Fruit fly (Drosophila melanogaster) whole organism, prepupa: Measurements from ENCODE around the gene CG42815.

Experiments used
- Blimp-1 ChIP-seq: fragments of 200-800 bp; sonication (Bioruptor generic); optimal IDR thresholded peaks from 3 replicates; lab custom pipeline; 2017; ENCODE audit warnings: missing biosample characterization, missing genetic modification characterization, mild to moderate bottlenecking, moderate library complexity, missing genetic modification reagents
- CG10631 ChIP-seq: fragments of 200-800 bp; sonication (Bioruptor generic); optimal IDR thresholded peaks from 2 replicates; lab custom pipeline; 2016; ENCODE audit warnings: missing biosample characterization, missing genetic modification characterization
- CG10669 ChIP-seq: fragments of 200-800 bp; sonication (Bioruptor generic); optimal IDR thresholded peaks from 3 replicates; lab custom pipeline; 2018; ENCODE audit warnings: missing biosample characterization, mild to moderate bottlenecking, missing genetic modification characterization, moderate library complexity
- CG11294 ChIP-seq: fragments of 200-800 bp; sonication (Bioruptor generic); IDR thresholded peaks from 2 replicates; pipeline ENCODE4 v1.3.6; 2022; ENCODE audit warnings: missing biosample characterization, missing genetic modification characterization
- CG11762 ChIP-seq: fragments of 200-800 bp; sonication (Bioruptor generic); optimal IDR thresholded peaks from 3 replicates; lab custom pipeline; 2016; ENCODE audit warnings: missing biosample characterization, missing genetic modification characterization; ENCODE audit not compliant: insufficient read depth
- CG11902 ChIP-seq: fragments of 200-800 bp; sonication (Bioruptor generic); optimal IDR thresholded peaks from 3 replicates; lab custom pipeline; 2016; ENCODE audit warnings: missing biosample characterization, missing genetic modification characterization
- CG15336 ChIP-seq: fragments of 200-800 bp; sonication (Bioruptor generic); IDR thresholded peaks from 2 replicates; pipeline ENCODE4 v1.3.6; 2022; ENCODE audit warnings: missing biosample characterization, missing genetic modification characterization
- CG1621 ChIP-seq: fragments of 200-800 bp; sonication (Bioruptor generic); optimal IDR thresholded peaks from 3 replicates; lab custom pipeline; 2018; ENCODE audit warnings: missing biosample characterization, mild to moderate bottlenecking, missing genetic modification characterization
- CG16779 ChIP-seq: fragments of 200-800 bp; sonication (Bioruptor generic); optimal IDR thresholded peaks from 3 replicates; lab custom pipeline; 2017; ENCODE audit warnings: missing biosample characterization, mild to moderate bottlenecking, missing genetic modification characterization
- CG3032 ChIP-seq: fragments of 200-800 bp; optimal IDR thresholded peaks from 2 replicates; lab custom pipeline; 2019; ENCODE audit warnings: missing biosample characterization, mild to moderate bottlenecking, missing genetic modification characterization, moderate library complexity
- CG31627 ChIP-seq: fragments of 200-800 bp; sonication (Bioruptor generic); optimal IDR thresholded peaks from 3 replicates; lab custom pipeline; 2016; ENCODE audit warnings: missing biosample characterization, missing genetic modification characterization
- CG32006 ChIP-seq: fragments of 200-800 bp; sonication (Bioruptor generic); optimal IDR thresholded peaks from 3 replicates; lab custom pipeline; 2017; ENCODE audit warnings: missing biosample characterization, mild to moderate bottlenecking, missing genetic modification characterization
- CG34406 ChIP-seq: fragments of 200-800 bp; sonication (Bioruptor generic); optimal IDR thresholded peaks from 3 replicates; lab custom pipeline; 2016; ENCODE audit warnings: missing biosample characterization, missing genetic modification characterization
- CG3919 ChIP-seq: fragments of 200-800 bp; sonication (Bioruptor generic); optimal IDR thresholded peaks from 3 replicates; lab custom pipeline; 2016; ENCODE audit warnings: missing biosample characterization, missing genetic modification characterization
- CG4318 ChIP-seq: fragments of 200-800 bp; sonication (Bioruptor generic); optimal IDR thresholded peaks from 3 replicates; lab custom pipeline; 2017; ENCODE audit warnings: missing biosample characterization, mild to moderate bottlenecking, missing genetic modification characterization
- CG6276 ChIP-seq: fragments of 200-800 bp; sonication (Bioruptor generic); optimal IDR thresholded peaks from 2 replicates; lab custom pipeline; 2017; ENCODE audit warnings: missing biosample characterization, mild to moderate bottlenecking, missing genetic modification characterization
- CG6792 ChIP-seq: fragments of 200-800 bp; sonication (Bioruptor generic); optimal IDR thresholded peaks from 3 replicates; lab custom pipeline; 2016; ENCODE audit warnings: missing biosample characterization, missing genetic modification characterization
- CG6808 ChIP-seq: fragments of 200-800 bp; sonication (Bioruptor generic); optimal IDR thresholded peaks from 3 replicates; lab custom pipeline; 2017; ENCODE audit warnings: missing biosample characterization, missing genetic modification characterization, mild to moderate bottlenecking, moderate library complexity, missing genetic modification reagents
- CG6854 ChIP-seq: fragments of 200-800 bp; sonication (Bioruptor generic); optimal IDR thresholded peaks from 2 replicates; lab custom pipeline; 2017; ENCODE audit warnings: missing biosample characterization, mild to moderate bottlenecking, missing genetic modification characterization
- CG7368 ChIP-seq: fragments of 200-800 bp; sonication (Bioruptor generic); optimal IDR thresholded peaks from 3 replicates; lab custom pipeline; 2016; ENCODE audit warnings: missing biosample characterization, missing genetic modification characterization
- CG8119 ChIP-seq: fragments of 200-800 bp; sonication (Bioruptor generic); IDR thresholded peaks from 3 replicates; pipeline ENCODE4 v1.3.6; 2022; ENCODE audit warnings: missing biosample characterization, missing genetic modification characterization
- CG8319 ChIP-seq: fragments of 200-800 bp; sonication (Bioruptor generic); optimal IDR thresholded peaks from 3 replicates; lab custom pipeline; 2016; ENCODE audit warnings: missing biosample characterization, missing genetic modification characterization
- Eip75B ChIP-seq: fragments of 200-800 bp; sonication (Bioruptor generic); optimal IDR thresholded peaks from 3 replicates; lab custom pipeline; 2016; ENCODE audit warnings: missing biosample characterization, missing genetic modification characterization
- Eip78C ChIP-seq: fragments of 200-800 bp; sonication (Bioruptor generic); peaks from one replicate; lab custom pipeline; 2016; ENCODE audit warnings: missing biosample characterization, missing genetic modification characterization
- Eip93F ChIP-seq: fragments of 200-800 bp; sonication (Bioruptor generic); optimal IDR thresholded peaks from 2 replicates; lab custom pipeline; 2016; ENCODE audit warnings: missing biosample characterization, mild to moderate bottlenecking, missing genetic modification characterization
- Ets96B ChIP-seq: fragments of 200-800 bp; optimal IDR thresholded peaks from 2 replicates; lab custom pipeline; 2019; ENCODE audit warnings: missing biosample characterization, mild to moderate bottlenecking, missing genetic modification characterization, moderate library complexity
- Gug ChIP-seq: fragments of 200-800 bp; sonication (Bioruptor generic); IDR thresholded peaks from 2 replicates; pipeline ENCODE4 v1.3.6; 2022; ENCODE audit warnings: missing biosample characterization, missing genetic modification characterization
- Hr4 ChIP-seq: fragments of 200-800 bp; sonication (Bioruptor generic); optimal IDR thresholded peaks from 3 replicates; lab custom pipeline; 2016; ENCODE audit warnings: missing biosample characterization, missing genetic modification characterization
- Lpt ChIP-seq: fragments of 200-800 bp; sonication (Bioruptor generic); optimal IDR thresholded peaks from 3 replicates; lab custom pipeline; 2016; ENCODE audit warnings: missing biosample characterization, missing genetic modification characterization
- Met ChIP-seq: fragments of 200-800 bp; sonication (Bioruptor generic); optimal IDR thresholded peaks from 3 replicates; lab custom pipeline; 2016; ENCODE audit warnings: missing biosample characterization, missing genetic modification characterization
- Sox102F ChIP-seq: fragments of 200-800 bp; sonication (Bioruptor generic); optimal IDR thresholded peaks from 2 replicates; lab custom pipeline; 2016; ENCODE audit warnings: missing biosample characterization, mild to moderate bottlenecking, missing genetic modification characterization
- Sox14 ChIP-seq: fragments of 200-800 bp; sonication (Bioruptor generic); optimal IDR thresholded peaks from 3 replicates; lab custom pipeline; 2016; ENCODE audit warnings: missing biosample characterization, missing genetic modification characterization
- Sox15 ChIP-seq: fragments of 200-800 bp; sonication (Bioruptor generic); optimal IDR thresholded peaks from 3 replicates; lab custom pipeline; 2016; ENCODE audit warnings: missing biosample characterization, missing genetic modification characterization
- achi ChIP-seq: fragments of 200-800 bp; sonication (Bioruptor generic); optimal IDR thresholded peaks from 3 replicates; lab custom pipeline; 2016; ENCODE audit warnings: missing biosample characterization, missing genetic modification characterization
- dac ChIP-seq: fragments of 200-800 bp; sonication (Bioruptor generic); optimal IDR thresholded peaks from 2 replicates; lab custom pipeline; 2017; ENCODE audit warnings: missing biosample characterization, mild to moderate bottlenecking, missing genetic modification characterization
- dsx ChIP-seq: fragments of 200-800 bp; optimal IDR thresholded peaks from 3 replicates; lab custom pipeline; 2019; ENCODE audit warnings: missing biosample characterization, mild to moderate bottlenecking, missing genetic modification characterization, moderate library complexity; ENCODE audit not compliant: poor library complexity, severe bottlenecking
- eg ChIP-seq: fragments of 200-800 bp; sonication (Bioruptor generic); IDR thresholded peaks from 3 replicates; pipeline ENCODE4 v1.3.6; 2022; ENCODE audit warnings: missing biosample characterization, missing genetic modification characterization
- esn ChIP-seq: fragments of 200-800 bp; sonication (Bioruptor generic); optimal IDR thresholded peaks from 2 replicates; lab custom pipeline; 2016; ENCODE audit warnings: missing biosample characterization, mild to moderate bottlenecking, missing genetic modification characterization, moderate library complexity
- fd59A ChIP-seq: fragments of 200-800 bp; sonication (Bioruptor generic); optimal IDR thresholded peaks from 2 replicates; lab custom pipeline; 2017; ENCODE audit warnings: missing biosample characterization, mild to moderate bottlenecking, missing genetic modification characterization, missing genetic modification reagents
- fd85E ChIP-seq: fragments of 200-800 bp; sonication (Bioruptor generic); optimal IDR thresholded peaks from 3 replicates; lab custom pipeline; 2016; ENCODE audit warnings: missing biosample characterization, missing genetic modification characterization
- fkh ChIP-seq: fragments of 200-800 bp; sonication (Bioruptor generic); optimal IDR thresholded peaks from 3 replicates; lab custom pipeline; 2017; ENCODE audit warnings: missing biosample characterization, mild to moderate bottlenecking, missing genetic modification characterization, moderate library complexity
- lz ChIP-seq: fragments of 200-800 bp; sonication (Bioruptor generic); optimal IDR thresholded peaks from 3 replicates; lab custom pipeline; 2016; ENCODE audit warnings: missing biosample characterization, missing genetic modification characterization
- pdm3 ChIP-seq: fragments of 200-800 bp; sonication (Bioruptor generic); optimal IDR thresholded peaks from 3 replicates; lab custom pipeline; 2016; ENCODE audit warnings: missing biosample characterization, missing genetic modification characterization
- salr ChIP-seq, 2 experiments: fragments of 200-800 bp; sonication (Bioruptor generic); optimal IDR thresholded peaks; 3 replicates each; lab custom pipeline; 2016 to 2018; ENCODE audit warnings: missing biosample characterization in 2 of 2, missing genetic modification characterization in 2 of 2, mild to moderate bottlenecking in 1 of 2
- spab ChIP-seq: fragments of 200-800 bp; sonication (Bioruptor generic); optimal IDR thresholded peaks from 2 replicates; lab custom pipeline; 2017; ENCODE audit warnings: missing biosample characterization, mild to moderate bottlenecking, missing genetic modification characterization, missing genetic modification reagents
- ss ChIP-seq, 2 experiments: fragments of 200-800 bp; sonication (Bioruptor generic); optimal IDR thresholded peaks; 2 replicates in 1 of 2; 3 replicates in 1 of 2; lab custom pipeline; 2017 to 2018; ENCODE audit warnings: mild to moderate bottlenecking in 2 of 2, missing biosample characterization in 2 of 2, missing genetic modification characterization in 2 of 2, moderate library complexity in 1 of 2
- svp ChIP-seq: fragments of 200-800 bp; sonication (Bioruptor generic); peaks from one replicate; lab custom pipeline; 2016; ENCODE audit warnings: missing biosample characterization, missing genetic modification characterization
- topi ChIP-seq: fragments of 200-800 bp; sonication (Bioruptor generic); optimal IDR thresholded peaks from 3 replicates; lab custom pipeline; 2016; ENCODE audit warnings: missing biosample characterization, missing genetic modification characterization
- vri ChIP-seq: fragments of 200-800 bp; sonication (Bioruptor generic); optimal IDR thresholded peaks from 3 replicates; lab custom pipeline; 2016; ENCODE audit warnings: missing biosample characterization, mild to moderate bottlenecking, missing genetic modification characterization

Gene CG42815

DNA sequence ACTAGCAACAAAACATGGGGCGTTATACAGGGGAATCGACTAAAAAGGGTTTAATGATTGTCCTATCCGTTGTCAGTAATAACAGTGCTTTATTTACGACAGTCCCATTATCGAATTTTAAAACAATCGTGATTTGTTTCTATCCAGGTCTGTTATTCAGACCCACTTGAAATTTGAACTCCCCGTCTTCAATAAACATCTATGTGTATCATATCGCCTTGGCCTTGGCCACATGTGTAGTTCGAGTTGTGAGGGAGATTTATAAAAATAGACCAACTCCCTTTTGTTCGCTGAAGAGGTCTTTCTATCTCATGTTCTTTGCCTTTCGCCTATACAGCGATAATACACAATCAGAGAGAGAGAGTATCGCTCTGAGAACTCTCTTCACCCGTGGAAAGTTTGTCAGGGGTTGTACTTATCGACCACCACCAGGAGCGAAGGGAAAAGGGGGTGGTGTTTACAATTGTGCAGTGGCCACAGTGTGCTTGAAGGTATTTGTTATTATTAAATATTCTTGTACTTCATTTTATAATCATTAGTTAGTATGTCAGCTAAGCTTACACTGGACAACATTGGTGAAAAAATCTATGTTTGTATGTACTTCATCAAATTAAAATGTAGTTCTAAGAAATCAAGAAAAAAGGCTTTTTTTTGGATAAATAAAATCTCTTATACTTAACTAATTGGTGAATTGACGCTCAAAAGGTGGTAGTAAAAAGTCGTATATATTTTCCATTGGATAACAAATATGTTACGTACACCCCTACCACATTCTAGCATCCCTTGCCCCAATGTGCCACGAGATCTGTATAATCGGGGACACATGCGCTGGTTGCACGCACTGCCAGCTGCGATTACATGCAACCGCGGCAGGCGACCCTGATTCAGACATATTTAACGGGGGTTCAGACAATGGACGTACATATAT is 33.9 kb downstream of the CG42815 start:
- TF ChIP-seq Hr4 (peak; percentile 72), ss (GFP tag; optimal IDR thresholded peaks at IDR 0.05; lab: Kevin White, UChicago) (peak; percentile 71 to 85), Sox14 (peak; percentile 80), Sox15 (GFP tag; lab: Kevin White, UChicago) (peak; percentile 60), achi (GFP tag; lab: Kevin White, UChicago) (peak; percentile 78), CG1621 (tag; lab: Kevin White, UChicago) (peak; percentile 71), CG15336 (no peak; the same call in 1 of the 2 replicates), CG4318 (peak; percentile 48), CG8319 (peak; percentile 68), CG11902 (GFP tag; lab: Kevin White, UChicago) (peak; percentile 54), CG34406 (GFP tag; lab: Kevin White, UChicago) (peak; percentile 74), Eip75B (GFP tag; lab: Kevin White, UChicago) (peak; percentile 81), CG6854 (GFP tag; lab: Kevin White, UChicago) (no peak), CG10631 (GFP tag; lab: Kevin White, UChicago) (peak; percentile 80), vri (GFP tag; lab: Kevin White, UChicago) (peak; percentile 28), dsx (peak; percentile 71), CG3919 (GFP tag; lab: Kevin White, UChicago) (peak; percentile 79), CG32006 (GFP tag; lab: Kevin White, UChicago) (peak; percentile 82), fd59A (GFP tag; lab: Kevin White, UChicago) (peak; percentile 71), CG6792 (GFP tag; lab: Kevin White, UChicago) (peak; percentile 79), CG7368 (GFP tag; lab: Kevin White, UChicago) (peak; percentile 52), dac (no peak), lz (GFP tag; lab: Kevin White, UChicago) (peak; percentile 77), Eip78C (peak; percentile 93), CG11294 (GFP tag; lab: Robert Waterston, UW) (no peak), spab (GFP tag; lab: Kevin White, UChicago) (peak; percentile 72), CG31627 (GFP tag; lab: Kevin White, UChicago) (peak; percentile 72), Lpt (peak; percentile 64), Ets96B (peak; percentile 85), CG8119 (GFP tag; lab: Robert Waterston, UW) (peak; percentile 76), Gug (peak; percentile 43; the same call in 1 of the 2 replicates), eg (GFP tag; lab: Robert Waterston, UW) (peak; percentile 51; the same call in 2 of the 3 replicates), CG10669 (GFP tag; lab: Kevin White, UChicago) (peak; percentile 79), CG6808 (peak; percentile 83), pdm3 (GFP tag; lab: Kevin White, UChicago) (peak; percentile 71), esn (peak; percentile 87), CG6276 (GFP tag; lab: Kevin White, UChicago) (peak; percentile 68), CG11762 (peak; percentile 79), fd85E (GFP tag; lab: Kevin White, UChicago) (peak; percentile 38), topi (GFP tag; lab: Kevin White, UChicago) (peak; percentile 74), Met (GFP tag; lab: Kevin White, UChicago) (peak; percentile 80), svp (peak; percentile 93), Blimp-1 (GFP tag; lab: Kevin White, UChicago) (peak; percentile 49), Eip93F (GFP tag; lab: Kevin White, UChicago) (no peak), CG3032 (tag; lab: Kevin White, UChicago) (peak; percentile 80), CG16779 (tag; lab: Kevin White, UChicago) (peak; percentile 75), Sox102F (GFP tag; lab: Kevin White, UChicago) (peak; percentile 69), fkh (GFP tag; lab: Kevin White, UChicago) (peak; percentile 57), salr (GFP tag; optimal IDR thresholded peaks at IDR 0.05; lab: Kevin White, UChicago) (peak; percentile 36 to 77)
